Fruit fly (Drosophila melanogaster) whole organism, embryonic: Measurements from ENCODE around the gene CG9302.
A peak's percentile ranks its signal among the peaks of the same experiment; 100 is the strongest.

Experiments used
- Atf3 ChIP-seq: fragments of 200-800 bp; sonication (Bioruptor generic); optimal IDR thresholded peaks from 3 replicates; lab custom pipeline; 2016; ENCODE audit warnings: missing biosample characterization, missing genetic modification characterization
- B-H1 ChIP-seq: fragments of 200-800 bp; sonication (Bioruptor generic); IDR thresholded peaks from 3 replicates; pipeline ENCODE4 v1.3.6; 2022; ENCODE audit warnings: missing biosample characterization, missing genetic modification characterization
- CG10366 ChIP-seq: fragments of 200-800 bp; sonication (Bioruptor generic); IDR thresholded peaks from 2 replicates; pipeline ENCODE4 v1.3.6; 2022; ENCODE audit warnings: missing biosample characterization, missing genetic modification characterization
- CG10431 ChIP-seq: fragments of 200-800 bp; sonication (Bioruptor generic); optimal IDR thresholded peaks from 3 replicates; lab custom pipeline; 2018; ENCODE audit warnings: missing biosample characterization, mild to moderate bottlenecking, missing genetic modification characterization
- CG12071 ChIP-seq: fragments of 200-800 bp; sonication (Bioruptor generic); optimal IDR thresholded peaks from 3 replicates; lab custom pipeline; 2018; ENCODE audit warnings: missing biosample characterization, mild to moderate bottlenecking, missing genetic modification characterization
- CG14050 ChIP-seq: fragments of 200-800 bp; sonication (Bioruptor generic); IDR thresholded peaks from 3 replicates; pipeline ENCODE4 v1.3.6; 2022; ENCODE audit warnings: missing biosample characterization, missing genetic modification characterization
- CG14441 ChIP-seq: fragments of 200-800 bp; sonication (Bioruptor generic); IDR thresholded peaks from 2 replicates; pipeline ENCODE4 v1.3.6; 2022; ENCODE audit warnings: missing biosample characterization, missing genetic modification characterization
- CG16813 ChIP-seq: fragments of 200-800 bp; sonication (Bioruptor generic); IDR thresholded peaks from 3 replicates; pipeline ENCODE4 v1.3.6; 2022; ENCODE audit warnings: missing biosample characterization, missing genetic modification characterization; ENCODE audit not compliant: partially characterized antibody
- CG17186 ChIP-seq: fragments of 200-800 bp; sonication (Bioruptor generic); optimal IDR thresholded peaks from 3 replicates; lab custom pipeline; 2017; ENCODE audit warnings: missing biosample characterization, missing genetic modification reagents, missing genetic modification characterization
- CG17385 ChIP-seq: fragments of 200-800 bp; sonication (Bioruptor generic); optimal IDR thresholded peaks from 3 replicates; lab custom pipeline; 2018; ENCODE audit warnings: missing biosample characterization, mild to moderate bottlenecking, missing genetic modification characterization
- CG1832 ChIP-seq: fragments of 200-800 bp; sonication (Bioruptor generic); optimal IDR thresholded peaks from 2 replicates; lab custom pipeline; 2017; ENCODE audit warnings: missing biosample characterization, mild to moderate bottlenecking, missing genetic modification characterization, inconsistent platforms
- CG2120 ChIP-seq: fragments of 200-800 bp; sonication (Bioruptor generic); optimal IDR thresholded peaks from 3 replicates; lab custom pipeline; 2016; ENCODE audit warnings: missing biosample characterization, missing genetic modification characterization
- CG2712 ChIP-seq: fragments of 200-800 bp; optimal IDR thresholded peaks from 3 replicates; lab custom pipeline; 2019; ENCODE audit warnings: missing biosample characterization, mild to moderate bottlenecking, missing genetic modification characterization, moderate library complexity
- CG4404 ChIP-seq: fragments of 200-800 bp; sonication (Bioruptor generic); IDR thresholded peaks from 2 replicates; pipeline ENCODE4 v1.3.6; 2022; ENCODE audit warnings: missing biosample characterization, missing genetic modification characterization
- CG8765 ChIP-seq: fragments of 200-800 bp; sonication (Bioruptor generic); IDR thresholded peaks from 2 replicates; pipeline ENCODE4 v1.3.6; 2022; ENCODE audit warnings: missing biosample characterization, missing genetic modification characterization
- CG9727 ChIP-seq: fragments of 200-800 bp; sonication (Bioruptor generic); optimal IDR thresholded peaks from 3 replicates; lab custom pipeline; 2017; ENCODE audit warnings: missing biosample characterization, mild to moderate bottlenecking, missing genetic modification characterization
- CHES-1-like ChIP-seq: fragments of 200-800 bp; sonication (Bioruptor generic); optimal IDR thresholded peaks from 2 replicates; lab custom pipeline; 2016; ENCODE audit warnings: missing biosample characterization, missing genetic modification characterization
- CoRest ChIP-seq: fragments of 200-800 bp; sonication (Bioruptor generic); optimal IDR thresholded peaks from 3 replicates; lab custom pipeline; 2018; ENCODE audit warnings: missing biosample characterization, mild to moderate bottlenecking, missing genetic modification characterization, moderate library complexity
- CrebB ChIP-seq: fragments of 200-800 bp; sonication (Bioruptor generic); optimal IDR thresholded peaks from 3 replicates; lab custom pipeline; 2018; ENCODE audit warnings: missing biosample characterization, mild to moderate bottlenecking, missing genetic modification characterization
- Dref ChIP-seq: fragments of 200-800 bp; sonication (Bioruptor generic); IDR thresholded peaks from 2 replicates; pipeline ENCODE4 v1.3.6; 2022; ENCODE audit warnings: missing biosample characterization, missing genetic modification characterization
- Drgx ChIP-seq: fragments of 200-800 bp; sonication (Bioruptor generic); IDR thresholded peaks from 2 replicates; pipeline ENCODE4 v1.3.6; 2022; ENCODE audit warnings: missing biosample characterization, missing genetic modification characterization
- Fer3 ChIP-seq: fragments of 200-800 bp; sonication (Bioruptor generic); optimal IDR thresholded peaks from 2 replicates; lab custom pipeline; 2018; ENCODE audit warnings: missing biosample characterization, mild to moderate bottlenecking, missing genetic modification characterization, moderate library complexity
- HLH54F ChIP-seq: fragments of 200-800 bp; sonication (Bioruptor generic); optimal IDR thresholded peaks from 3 replicates; lab custom pipeline; 2016; ENCODE audit warnings: missing biosample characterization, missing genetic modification characterization
- HmgZ ChIP-seq: fragments of 200-800 bp; sonication (Bioruptor generic); optimal IDR thresholded peaks from 2 replicates; lab custom pipeline; 2018; ENCODE audit warnings: missing biosample characterization, mild to moderate bottlenecking, missing genetic modification characterization
- Lim3 ChIP-seq: fragments of 200-800 bp; sonication (Bioruptor generic); IDR thresholded peaks from 2 replicates; pipeline ENCODE4 v1.3.6; 2022; ENCODE audit warnings: missing biosample characterization, missing genetic modification characterization
- MESR4 ChIP-seq: fragments of 200-800 bp; sonication (Bioruptor generic); optimal IDR thresholded peaks from 2 replicates; lab custom pipeline; 2018; ENCODE audit warnings: missing biosample characterization, mild to moderate bottlenecking, missing genetic modification characterization, moderate library complexity
- Med ChIP-seq: fragments of 200-800 bp; sonication (Bioruptor generic); peaks from one replicate; lab custom pipeline; 2016; ENCODE audit warnings: missing biosample characterization, missing genetic modification characterization, mild to moderate bottlenecking, inconsistent platforms, moderate library complexity
- Opbp ChIP-seq: fragments of 200-800 bp; sonication (Bioruptor generic); IDR thresholded peaks from 3 replicates; pipeline ENCODE4 v1.3.6; 2022; ENCODE audit warnings: missing biosample characterization, missing genetic modification characterization; ENCODE audit not compliant: partially characterized antibody
- Rx ChIP-seq: fragments of 200-800 bp; sonication (Bioruptor generic); IDR thresholded peaks from 2 replicates; pipeline ENCODE4 v1.3.6; 2022; ENCODE audit warnings: missing biosample characterization, missing genetic modification characterization
- Spps ChIP-seq: fragments of 200-800 bp; sonication (Bioruptor generic); optimal IDR thresholded peaks from 2 replicates; lab custom pipeline; 2018; ENCODE audit warnings: missing biosample characterization, mild to moderate bottlenecking, missing genetic modification characterization
- Ssrp ChIP-seq: fragments of 200-800 bp; sonication (Bioruptor generic); optimal IDR thresholded peaks from 2 replicates; lab custom pipeline; 2018; ENCODE audit warnings: missing biosample characterization, mild to moderate bottlenecking, missing genetic modification characterization, moderate library complexity
- bowl ChIP-seq: fragments of 200-800 bp; sonication (Bioruptor generic); IDR thresholded peaks from 2 replicates; pipeline ENCODE4 v1.3.6; 2022; ENCODE audit warnings: missing biosample characterization, missing genetic modification characterization
- bsh ChIP-seq, 2 experiments: fragments of 200-800 bp; sonication (Bioruptor generic); optimal IDR thresholded peaks; 2 replicates each; lab custom pipeline; 2017 to 2018; ENCODE audit warnings: mild to moderate bottlenecking in 2 of 2, missing biosample characterization in 2 of 2, missing genetic modification characterization in 2 of 2, moderate library complexity in 1 of 2
- corto ChIP-seq: fragments of 200-800 bp; sonication (Bioruptor generic); optimal IDR thresholded peaks from 2 replicates; lab custom pipeline; 2016; ENCODE audit warnings: missing biosample characterization, mild to moderate bottlenecking, missing genetic modification characterization, moderate library complexity
- eve ChIP-seq, 2 experiments: fragments of >200 bp; optimal IDR thresholded peaks; 2 replicates each; lab custom pipeline; 2017; ENCODE audit warnings: missing biosample characterization in 2 of 2, missing genetic modification characterization in 2 of 2
- fd96Cb ChIP-seq: fragments of 200-800 bp; sonication (Bioruptor generic); optimal IDR thresholded peaks from 2 replicates; lab custom pipeline; 2018; ENCODE audit warnings: missing biosample characterization, mild to moderate bottlenecking, missing genetic modification characterization, moderate library complexity
- kah ChIP-seq: fragments of 200-800 bp; sonication (Bioruptor generic); optimal IDR thresholded peaks from 2 replicates; lab custom pipeline; 2018; ENCODE audit warnings: missing biosample characterization, mild to moderate bottlenecking, missing genetic modification characterization
- knrl ChIP-seq: fragments of 200-800 bp; sonication (Bioruptor generic); IDR thresholded peaks from 3 replicates; pipeline ENCODE4 v1.3.6; 2022; ENCODE audit warnings: missing biosample characterization, missing genetic modification characterization; ENCODE audit not compliant: partially characterized antibody
- pan ChIP-seq, 4 experiments: fragments of >200 bp in 3 of 4; fragments of 200-800 bp in 1 of 4; sonication (Bioruptor generic) in 1 of 4; optimal IDR thresholded peaks in 3 of 4; IDR thresholded peaks in 1 of 4; 2 replicates each; pipeline versions ENCODE4 v1.3.6 to Lab custom; 2017 to 2022; ENCODE audit warnings: missing biosample characterization in 2 of 4, missing genetic modification characterization in 2 of 4, mixed read lengths in 1 of 4
- peb ChIP-seq: fragments of 200-800 bp; sonication (Bioruptor generic); IDR thresholded peaks from 2 replicates; pipeline ENCODE4 v1.3.6; 2022; ENCODE audit warnings: missing biosample characterization, missing genetic modification characterization
- pho ChIP-seq: fragments of 200-800 bp; sonication (Bioruptor generic); optimal IDR thresholded peaks from 2 replicates; lab custom pipeline; 2016; ENCODE audit warnings: missing biosample characterization, missing genetic modification characterization
- ro ChIP-seq: fragments of 200-800 bp; sonication (Bioruptor generic); IDR thresholded peaks from 2 replicates; pipeline ENCODE4 v1.3.6; 2022; ENCODE audit warnings: missing biosample characterization, missing genetic modification characterization
- sens ChIP-seq: fragments of 200-800 bp; sonication (Bioruptor generic); peaks from one replicate; lab custom pipeline; 2016; ENCODE audit warnings: missing biosample characterization, missing genetic modification characterization
- so ChIP-seq: fragments of 200-800 bp; sonication (Bioruptor generic); IDR thresholded peaks from 3 replicates; pipeline ENCODE4 v1.3.6; 2022; ENCODE audit warnings: missing biosample characterization, missing genetic modification characterization
- tgo ChIP-seq: fragments of 200-800 bp; sonication (Bioruptor generic); IDR thresholded peaks from 3 replicates; pipeline ENCODE4 v1.3.6; 2022; ENCODE audit warnings: missing biosample characterization, missing genetic modification characterization
- trem ChIP-seq: fragments of 200-800 bp; optimal IDR thresholded peaks from 3 replicates; lab custom pipeline; 2019; ENCODE audit warnings: missing biosample characterization, mild to moderate bottlenecking, missing genetic modification characterization, moderate library complexity
- twi ChIP-seq: fragments of 200-800 bp; optimal IDR thresholded peaks from 2 replicates; lab custom pipeline; 2019; ENCODE audit warnings: missing biosample characterization, mild to moderate bottlenecking, missing genetic modification characterization, moderate library complexity
- vfl ChIP-seq: fragments of 200-800 bp; sonication (Bioruptor generic); optimal IDR thresholded peaks from 2 replicates; lab custom pipeline; 2016; ENCODE audit warnings: missing biosample characterization, missing genetic modification characterization

The CG9302 gene

dm6 chr2L:13373435-13374242 lies 4.7 kb downstream of the CG9302 start, which contains the start of the genes Bdp1 and CG6565 (continued):
- TF ChIP-seq CG12071 (GFP tag; lab: Kevin White, UChicago), result peak; percentile 81
- peak; percentile 94 for TF ChIP-seq twi
- peak; percentile 63 for TF ChIP-seq knrl
- peak; percentile 95; the same call in 1 of the 2 replicates for TF ChIP-seq CG8765 (GFP tag; lab: Robert Waterston, UW)
- TF ChIP-seq Drgx (GFP tag; lab: Robert Waterston, UW), result peak; percentile 92
- TF ChIP-seq CG16813 (GFP tag; lab: Robert Waterston, UW), result 0 out of 3 replicates have a peak, but pooled peaks have one; percentile 35
- no peak for TF ChIP-seq Opbp (GFP tag; lab: Robert Waterston, UW)
- peak; percentile 88 for TF ChIP-seq CrebB (tag; lab: Kevin White, UChicago)
- peak; percentile 97 for TF ChIP-seq tgo (GFP tag; lab: Robert Waterston, UW)
- peak; percentile 93 for TF ChIP-seq CG17385
- TF ChIP-seq CHES-1-like (GFP tag; lab: Kevin White, UChicago), result peak; percentile 98
- peak; percentile 78 for TF ChIP-seq trem (tag; lab: Kevin White, UChicago)
- peak; percentile 84 for TF ChIP-seq Lim3 (GFP tag; lab: Robert Waterston, UW)
- TF ChIP-seq corto (GFP tag; lab: Kevin White, UChicago), result peak; percentile 83
- peak; percentile 92 for TF ChIP-seq Spps (tag; lab: Kevin White, UChicago)
- peak; percentile 89 for TF ChIP-seq peb (GFP tag; lab: Robert Waterston, UW)
- TF ChIP-seq kah (GFP tag; lab: Kevin White, UChicago), result peak; percentile 79
- TF ChIP-seq CG2120 (GFP tag; lab: Kevin White, UChicago), result peak; percentile 99
- peak; percentile 92 for TF ChIP-seq CG14050 (GFP tag; lab: Robert Waterston, UW)
- peak; percentile 90 for TF ChIP-seq ro (GFP tag; lab: Robert Waterston, UW)
- TF ChIP-seq Ssrp, result peak; percentile 98
- peak; percentile 99 for TF ChIP-seq CG9727 (GFP tag; lab: Kevin White, UChicago)
- TF ChIP-seq HLH54F (GFP tag; lab: Kevin White, UChicago), result peak; percentile 99
- TF ChIP-seq Dref (GFP tag; lab: Robert Waterston, UW), result peak; percentile 26; the same call in 1 of the 2 replicates
- peak; percentile 99 for TF ChIP-seq CoRest (tag; lab: Kevin White, UChicago)
- peak; percentile 93 for TF ChIP-seq Rx
- peak; percentile 94 for TF ChIP-seq so (GFP tag; lab: Robert Waterston, UW)
- no peak for TF ChIP-seq CG1832 (GFP tag; lab: Kevin White, UChicago)
- TF ChIP-seq CG10366 (GFP tag; lab: Robert Waterston, UW), result peak; percentile 94
- TF ChIP-seq bsh (GFP tag; optimal IDR thresholded peaks at IDR 0.05; lab: Kevin White, UChicago), result peak; percentile 83 to 95
- peak; percentile 94 for TF ChIP-seq Fer3
- TF ChIP-seq CG17186 (GFP tag; lab: Kevin White, UChicago), result peak; percentile 86
- peak; percentile 98 for TF ChIP-seq Atf3 (GFP tag; lab: Kevin White, UChicago)
- peak; percentile 82 for TF ChIP-seq CG10431 (GFP tag; lab: Kevin White, UChicago)
- peak; percentile 94 for TF ChIP-seq B-H1 (GFP tag; lab: Robert Waterston, UW)
- peak; percentile 98 for TF ChIP-seq CG4404
- TF ChIP-seq eve (GFP tag; optimal IDR thresholded peaks at IDR 0.05; lab: Kevin White, UChicago), result peak in 1 of 2 experiments; percentile 90
- peak; percentile 97 for TF ChIP-seq fd96Cb
- TF ChIP-seq sens (GFP tag; lab: Kevin White, UChicago), result peak; percentile 100
- peak; percentile 79 for TF ChIP-seq MESR4 (GFP tag; lab: Kevin White, UChicago)
- peak; percentile 97 for TF ChIP-seq vfl (GFP tag; lab: Kevin White, UChicago)
- peak; percentile 68; the same call in 1 of the 2 replicates for TF ChIP-seq bowl
- peak; percentile 96 for TF ChIP-seq CG2712 (tag; lab: Kevin White, UChicago)
- peak; percentile 97 for TF ChIP-seq HmgZ (tag; lab: Kevin White, UChicago)
- no peak for TF ChIP-seq pan (optimal IDR thresholded peaks at IDR 0.05; lab: Kevin White, UChicago)
- peak in 1 of 2 experiments; percentile 92 for TF ChIP-seq pan (GFP tag; optimal IDR thresholded peaks at IDR 0.05 in 1 of 2, IDR thresholded peaks at IDR 0.05 in 1 of 2)
- peak; percentile 100 for TF ChIP-seq Med (GFP tag; lab: Kevin White, UChicago)
- peak; percentile 95 for TF ChIP-seq CG14441 (GFP tag; lab: Robert Waterston, UW)
- TF ChIP-seq pho (GFP tag; lab: Kevin White, UChicago), result peak; percentile 99
